Fruit fly (Drosophila melanogaster): ENCODE results near the gene ago.

ago gene

DNA sequence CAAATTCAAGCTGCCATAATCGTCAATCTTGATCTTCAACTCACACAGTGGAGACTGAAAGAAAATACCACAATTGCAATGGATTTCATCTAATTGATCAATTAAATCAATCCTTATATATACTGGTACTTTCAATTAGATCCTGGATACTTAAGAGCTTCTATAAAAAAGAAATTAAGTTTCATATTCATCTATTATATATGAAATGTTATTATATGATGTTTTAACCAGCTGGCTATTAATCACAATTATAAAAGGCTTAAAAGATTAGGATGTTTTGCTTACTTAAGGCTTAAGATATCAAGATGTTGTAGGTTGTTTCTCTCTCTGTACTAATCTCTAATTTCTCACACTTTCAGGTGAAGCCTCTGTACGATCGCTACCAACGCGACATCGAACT is 49.2 kb downstream of the ago start:
- TF ChIP-seq pad (GFP tag; optimal IDR thresholded peaks at IDR 0.05) (no peak), CG12768 (GFP tag; optimal IDR thresholded peaks at IDR 0.05) (no peak), ovo (GFP tag; optimal IDR thresholded peaks at IDR 0.05) (no peak), CG7101 (tag; optimal IDR thresholded peaks at IDR 0.05) (no peak), tj (GFP tag; optimal IDR thresholded peaks at IDR 0.05) (no peak), CG11617 (GFP tag; optimal IDR thresholded peaks at IDR 0.05) (no peak), Clk (GFP tag; optimal IDR thresholded peaks at IDR 0.05) (no peak), bab1 (GFP tag; optimal IDR thresholded peaks at IDR 0.05) (no peak), CG5204 (GFP tag; optimal IDR thresholded peaks at IDR 0.05) (no peak), Hr96 (GFP tag; optimal IDR thresholded peaks at IDR 0.05) (no peak), kay (GFP tag; ENCODE audit: borderline replicate concordance) (no peak), cic (GFP tag; optimal IDR thresholded peaks at IDR 0.05) (no peak), toe (GFP tag; optimal IDR thresholded peaks at IDR 0.05) (no peak), CG7045 (GFP tag; optimal IDR thresholded peaks at IDR 0.05) (no peak), CG1620 (GFP tag; optimal IDR thresholded peaks at IDR 0.05) (no peak), CG14711 (tag; optimal IDR thresholded peaks at IDR 0.05) (no peak)

DNA sequence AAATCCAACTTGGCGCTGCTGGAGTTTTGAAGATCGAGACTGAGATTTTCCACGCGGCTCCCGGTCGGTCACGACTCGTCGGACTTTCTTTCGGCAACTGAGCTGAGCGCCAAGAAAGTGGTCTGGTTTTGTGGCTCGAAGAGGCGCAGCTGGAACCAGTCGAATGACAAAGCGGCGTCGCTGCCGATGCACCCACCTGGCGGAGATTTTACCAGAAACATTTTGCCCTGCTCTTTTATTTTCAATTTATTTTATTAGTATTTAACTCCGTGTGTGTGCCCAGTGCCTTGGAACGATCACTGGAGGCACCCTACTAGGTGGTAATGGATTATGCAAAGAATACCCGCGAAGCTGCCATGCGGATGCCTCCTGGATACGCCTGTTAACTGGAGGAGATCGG is 49.9 kb downstream of the ago start, which contains the start of gene CG15005:
Gene CG15005, minus strand, starts transcription at position 101 of the 400 bp plus-strand sequence.
- TF ChIP-seq tj (GFP tag; optimal IDR thresholded peaks at IDR 0.05) (no peak), Hr96 (GFP tag; optimal IDR thresholded peaks at IDR 0.05) (no peak), CG14711 (tag; optimal IDR thresholded peaks at IDR 0.05) (no peak), ovo (GFP tag; optimal IDR thresholded peaks at IDR 0.05) (no peak), CG7045 (GFP tag; optimal IDR thresholded peaks at IDR 0.05) (no peak), CG1620 (GFP tag; optimal IDR thresholded peaks at IDR 0.05) (no peak), Mnt (GFP tag; optimal IDR thresholded peaks at IDR 0.05) (no peak), toe (GFP tag; optimal IDR thresholded peaks at IDR 0.05) (no peak), CG12768 (GFP tag; optimal IDR thresholded peaks at IDR 0.05) (no peak), bab1 (GFP tag; optimal IDR thresholded peaks at IDR 0.05) (no peak), pad (GFP tag; optimal IDR thresholded peaks at IDR 0.05) (no peak), CG11617 (GFP tag; optimal IDR thresholded peaks at IDR 0.05) (no peak), CG7101 (tag; optimal IDR thresholded peaks at IDR 0.05) (no peak)
